Fruit fly (Drosophila melanogaster) whole organism: ENCODE measurements around the gene Argk1.

Experiments used
- CG8478 ChIP-seq: fragments of >200 bp; optimal IDR thresholded peaks from 2 replicates; lab custom pipeline; 2018; ENCODE audit warnings: inconsistent platforms
- psq ChIP-seq: fragments of >200 bp; optimal IDR thresholded peaks from 2 replicates; lab custom pipeline; 2017

- no peak for TF ChIP-seq CG8478 (lab: Kevin White, UChicago)
- no peak for TF ChIP-seq psq
Measured at dm6 chr3L:9114404-9114803, 48.6 kb upstream of the Argk1 start.
